Fruit fly (Drosophila melanogaster) whole organism, embryonic: ENCODE measurements around the gene Atg6.

Source experiments
- Aef1 ChIP-seq: fragments of 200-800 bp; sonication (Bioruptor generic); IDR thresholded peaks from 3 replicates; pipeline ENCODE4 v1.3.6; 2022; ENCODE audit warnings: missing biosample characterization, missing genetic modification characterization
- BtbVII ChIP-seq: fragments of 200-800 bp; sonication (Bioruptor generic); optimal IDR thresholded peaks from 3 replicates; lab custom pipeline; 2017; ENCODE audit warnings: missing biosample characterization, mild to moderate bottlenecking, missing genetic modification characterization
- CG10431 ChIP-seq: fragments of 200-800 bp; sonication (Bioruptor generic); optimal IDR thresholded peaks from 3 replicates; lab custom pipeline; 2018; ENCODE audit warnings: missing biosample characterization, mild to moderate bottlenecking, missing genetic modification characterization
- CG10565 ChIP-seq: fragments of 200-800 bp; sonication (Bioruptor generic); optimal IDR thresholded peaks from 3 replicates; lab custom pipeline; 2016; ENCODE audit warnings: missing biosample characterization, mild to moderate bottlenecking, missing genetic modification characterization
- CG11247 ChIP-seq: fragments of 200-800 bp; sonication (Bioruptor generic); IDR thresholded peaks from 2 replicates; pipeline ENCODE4 v1.3.6; 2022; ENCODE audit warnings: missing biosample characterization, missing genetic modification characterization
- CG11560 ChIP-seq: fragments of 200-800 bp; sonication (Bioruptor generic); IDR thresholded peaks from 3 replicates; pipeline ENCODE4 v1.3.6; 2022; ENCODE audit warnings: missing biosample characterization, missing genetic modification characterization
- CG17186 ChIP-seq: fragments of 200-800 bp; sonication (Bioruptor generic); optimal IDR thresholded peaks from 3 replicates; lab custom pipeline; 2017; ENCODE audit warnings: missing biosample characterization, missing genetic modification reagents, missing genetic modification characterization
- CG17802 ChIP-seq: fragments of 200-800 bp; sonication (Bioruptor generic); optimal IDR thresholded peaks from 2 replicates; lab custom pipeline; 2018; ENCODE audit warnings: missing biosample characterization, mild to moderate bottlenecking, missing genetic modification characterization, moderate library complexity
- CG18764 ChIP-seq: fragments of 200-800 bp; sonication (Bioruptor generic); optimal IDR thresholded peaks from 3 replicates; lab custom pipeline; 2016; ENCODE audit warnings: missing biosample characterization, missing genetic modification characterization
- CG2116 ChIP-seq: fragments of 200-800 bp; sonication (Bioruptor generic); optimal IDR thresholded peaks from 3 replicates; lab custom pipeline; 2018; ENCODE audit warnings: missing biosample characterization, mild to moderate bottlenecking, missing genetic modification characterization
- CG3281 ChIP-seq: fragments of 200-800 bp; sonication (Bioruptor generic); optimal IDR thresholded peaks from 3 replicates; lab custom pipeline; 2017; ENCODE audit warnings: missing biosample characterization, mild to moderate bottlenecking, missing genetic modification characterization
- CG3726 ChIP-seq: fragments of 200-800 bp; sonication (Bioruptor generic); IDR thresholded peaks from 3 replicates; pipeline ENCODE4, ENCODE4 v1.3.6; 2022; ENCODE audit warnings: missing biosample characterization, missing genetic modification characterization
- CG4820 ChIP-seq: fragments of 200-800 bp; sonication (Bioruptor generic); optimal IDR thresholded peaks from 3 replicates; lab custom pipeline; 2016; ENCODE audit warnings: missing biosample characterization, missing genetic modification characterization
- CG6854 ChIP-seq: fragments of 200-800 bp; sonication (Bioruptor generic); optimal IDR thresholded peaks from 3 replicates; lab custom pipeline; 2017; ENCODE audit warnings: missing biosample characterization, mild to moderate bottlenecking, missing genetic modification characterization
- CG7372 ChIP-seq: fragments of 200-800 bp; sonication (Bioruptor generic); IDR thresholded peaks from 2 replicates; pipeline ENCODE4 v1.3.6; 2022; ENCODE audit warnings: missing biosample characterization, missing genetic modification characterization
- CG7556 ChIP-seq: fragments of 200-800 bp; sonication (Bioruptor generic); optimal IDR thresholded peaks from 2 replicates; lab custom pipeline; 2017; ENCODE audit warnings: missing biosample characterization, mild to moderate bottlenecking, missing genetic modification characterization
- CG8089 ChIP-seq: fragments of 200-800 bp; sonication (Bioruptor generic); optimal IDR thresholded peaks from 3 replicates; lab custom pipeline; 2016; ENCODE audit warnings: missing biosample characterization, missing genetic modification characterization
- CG8924 ChIP-seq: fragments of 200-800 bp; optimal IDR thresholded peaks from 3 replicates; lab custom pipeline; 2019; ENCODE audit warnings: missing biosample characterization, mild to moderate bottlenecking, missing genetic modification characterization, moderate library complexity
- CG9215 ChIP-seq: fragments of 200-800 bp; sonication (Bioruptor generic); IDR thresholded peaks from 2 replicates; pipeline ENCODE4 v1.3.6; 2022; ENCODE audit warnings: missing biosample characterization, missing genetic modification characterization
- CG9437 ChIP-seq: fragments of 200-800 bp; sonication (Bioruptor generic); optimal IDR thresholded peaks from 2 replicates; lab custom pipeline; 2018; ENCODE audit warnings: missing biosample characterization, mild to moderate bottlenecking, missing genetic modification characterization
- CG9876 ChIP-seq: fragments of 200-800 bp; sonication (Bioruptor generic); optimal IDR thresholded peaks from 2 replicates; lab custom pipeline; 2016; ENCODE audit warnings: missing biosample characterization, missing genetic modification characterization
- GATAe ChIP-seq: fragments of 200-800 bp; sonication (Bioruptor generic); conservative IDR thresholded peaks from 2 replicates; pipeline ENCODE4 v1.3.6; 2022; ENCODE audit warnings: missing biosample characterization, missing genetic modification characterization
- H2.0 ChIP-seq: fragments of 200-800 bp; sonication (Bioruptor generic); IDR thresholded peaks from 2 replicates; pipeline ENCODE4 v1.3.6; 2022; ENCODE audit warnings: missing biosample characterization, missing genetic modification characterization
- HLH4C ChIP-seq: fragments of 200-800 bp; sonication (Bioruptor generic); IDR thresholded peaks from 3 replicates; pipeline ENCODE4 v1.3.6; 2022; ENCODE audit warnings: missing biosample characterization, missing genetic modification characterization; ENCODE audit not compliant: partially characterized antibody
- MESR4 ChIP-seq: fragments of 200-800 bp; sonication (Bioruptor generic); optimal IDR thresholded peaks from 2 replicates; lab custom pipeline; 2018; ENCODE audit warnings: missing biosample characterization, mild to moderate bottlenecking, missing genetic modification characterization, moderate library complexity
- Optix ChIP-seq: fragments of 200-800 bp; sonication (Bioruptor generic); IDR thresholded peaks from 3 replicates; pipeline ENCODE4 v1.3.6; 2022; ENCODE audit warnings: missing biosample characterization, missing genetic modification characterization
- Spps ChIP-seq: fragments of 200-800 bp; sonication (Bioruptor generic); optimal IDR thresholded peaks from 2 replicates; lab custom pipeline; 2018; ENCODE audit warnings: missing biosample characterization, mild to moderate bottlenecking, missing genetic modification characterization
- Usf ChIP-seq: fragments of 200-800 bp; sonication (Bioruptor generic); optimal IDR thresholded peaks from 2 replicates; lab custom pipeline; 2017; ENCODE audit warnings: missing genotype, missing biosample characterization, missing genetic modification characterization
- ac ChIP-seq: fragments of 200-800 bp; sonication (Bioruptor generic); optimal IDR thresholded peaks from 3 replicates; lab custom pipeline; 2017; ENCODE audit warnings: missing biosample characterization, mild to moderate bottlenecking, missing genetic modification characterization
- al ChIP-seq: fragments of 200-800 bp; sonication (Bioruptor generic); IDR thresholded peaks from 2 replicates; pipeline ENCODE4 v1.3.6; 2022; ENCODE audit warnings: missing biosample characterization, missing genetic modification characterization
- bbx ChIP-seq: fragments of 200-800 bp; sonication (Bioruptor generic); IDR thresholded peaks from 2 replicates; pipeline ENCODE4 v1.3.6; 2022; ENCODE audit warnings: missing biosample characterization, missing genetic modification characterization; ENCODE audit not compliant: partially characterized antibody
- bowl ChIP-seq: fragments of 200-800 bp; sonication (Bioruptor generic); IDR thresholded peaks from 2 replicates; pipeline ENCODE4 v1.3.6; 2022; ENCODE audit warnings: missing biosample characterization, missing genetic modification characterization
- cad ChIP-seq: fragments of >200 bp; optimal IDR thresholded peaks from 2 replicates; lab custom pipeline; 2017; ENCODE audit warnings: missing biosample characterization, missing genetic modification characterization
- danr ChIP-seq: fragments of 200-800 bp; sonication (Bioruptor generic); IDR thresholded peaks from 2 replicates; pipeline ENCODE4 v1.3.6; 2022; ENCODE audit warnings: missing biosample characterization, missing genetic modification characterization
- dati ChIP-seq: fragments of 200-800 bp; sonication (Bioruptor generic); IDR thresholded peaks from 2 replicates; pipeline ENCODE4 v1.3.6; 2022; ENCODE audit warnings: missing biosample characterization, missing genetic modification characterization
- dmrt99B ChIP-seq: fragments of 200-800 bp; sonication (Bioruptor generic); optimal IDR thresholded peaks from 2 replicates; lab custom pipeline; 2018; ENCODE audit warnings: missing biosample characterization, mild to moderate bottlenecking, missing genetic modification characterization, moderate library complexity
- dpn ChIP-seq, 2 experiments: fragments of 200-800 bp; sonication (Bioruptor generic); optimal IDR thresholded peaks; 3 replicates each; lab custom pipeline; 2016; ENCODE audit warnings: missing biosample characterization in 2 of 2, missing genetic modification characterization in 2 of 2
- eve ChIP-seq, 2 experiments: fragments of >200 bp; optimal IDR thresholded peaks; 2 replicates each; lab custom pipeline; 2017; ENCODE audit warnings: missing biosample characterization in 2 of 2, missing genetic modification characterization in 2 of 2
- gce ChIP-seq: fragments of 200-800 bp; sonication (Bioruptor generic); IDR thresholded peaks from 3 replicates; pipeline ENCODE4 v1.3.6; 2022; ENCODE audit warnings: missing biosample characterization, missing genetic modification characterization
- gcm2 ChIP-seq: fragments of 200-800 bp; sonication (Bioruptor generic); optimal IDR thresholded peaks from 2 replicates; lab custom pipeline; 2016; ENCODE audit warnings: missing biosample characterization, missing genetic modification characterization
- grn ChIP-seq: fragments of 200-800 bp; sonication (Bioruptor generic); optimal IDR thresholded peaks from 3 replicates; lab custom pipeline; 2017; ENCODE audit warnings: missing biosample characterization, missing genetic modification characterization
- h ChIP-seq: fragments of >200 bp; optimal IDR thresholded peaks from 2 replicates; lab custom pipeline; 2017
- insv ChIP-seq, 2 experiments: fragments of 200-800 bp; sonication (Bioruptor generic); optimal IDR thresholded peaks; 3 replicates each; lab custom pipeline; 2016 to 2018; ENCODE audit warnings: missing biosample characterization in 2 of 2, missing genetic modification characterization in 2 of 2
- jigr1 ChIP-seq: fragments of 200-800 bp; sonication (Bioruptor generic); IDR thresholded peaks from 3 replicates; pipeline ENCODE4 v1.3.6; 2022; ENCODE audit warnings: missing biosample characterization, missing genetic modification characterization
- org-1 ChIP-seq: fragments of 200-800 bp; sonication (Bioruptor generic); optimal IDR thresholded peaks from 2 replicates; lab custom pipeline; 2017; ENCODE audit warnings: missing biosample characterization, missing genetic modification characterization
- pan ChIP-seq, 4 experiments: fragments of >200 bp in 3 of 4; fragments of 200-800 bp in 1 of 4; sonication (Bioruptor generic) in 1 of 4; optimal IDR thresholded peaks in 3 of 4; IDR thresholded peaks in 1 of 4; 2 replicates each; pipeline versions ENCODE4 v1.3.6 to Lab custom; 2017 to 2022; ENCODE audit warnings: missing biosample characterization in 2 of 4, missing genetic modification characterization in 2 of 4, mixed read lengths in 1 of 4
- pros ChIP-seq: fragments of 200-800 bp; sonication (Bioruptor generic); optimal IDR thresholded peaks from 3 replicates; lab custom pipeline; 2019; ENCODE audit warnings: missing biosample characterization, mild to moderate bottlenecking, missing genetic modification characterization, moderate library complexity
- row ChIP-seq: fragments of 200-800 bp; sonication (Bioruptor generic); IDR thresholded peaks from 3 replicates; pipeline ENCODE4 v1.3.6; 2022; ENCODE audit warnings: missing biosample characterization, missing genetic modification characterization
- so ChIP-seq: fragments of 200-800 bp; sonication (Bioruptor generic); IDR thresholded peaks from 3 replicates; pipeline ENCODE4 v1.3.6; 2022; ENCODE audit warnings: missing biosample characterization, missing genetic modification characterization
- tup ChIP-seq: fragments of 200-800 bp; sonication (Bioruptor generic); optimal IDR thresholded peaks from 2 replicates; lab custom pipeline; 2016; ENCODE audit warnings: missing biosample characterization, mild to moderate bottlenecking, missing genetic modification characterization, moderate library complexity

Gene Atg6

dm6 chr3R:24007775-24008506 is 42.6 kb downstream of the Atg6 start (continued):
- TF ChIP-seq GATAe (no peak), CG8924 (tag; lab: Kevin White, UChicago) (peak; percentile 33), dmrt99B (tag; lab: Kevin White, UChicago) (peak; percentile 61), CG11247 (GFP tag; lab: Robert Waterston, UW) (no peak), CG2116 (GFP tag; lab: Kevin White, UChicago) (no peak), Aef1 (GFP tag; lab: Robert Waterston, UW) (no peak), Spps (tag; lab: Kevin White, UChicago) (no peak), CG3281 (GFP tag; lab: Kevin White, UChicago) (peak; percentile 1), pros (no peak), CG17186 (GFP tag; lab: Kevin White, UChicago) (no peak), jigr1 (no peak), dpn (GFP tag; optimal IDR thresholded peaks at IDR 0.05; lab: Kevin White, UChicago) (peak in 1 of 2 experiments; percentile 13), row (peak; percentile 61), ac (GFP tag; lab: Kevin White, UChicago) (no peak), dati (GFP tag; lab: Robert Waterston, UW) (no peak), CG9215 (GFP tag; lab: Robert Waterston, UW) (no peak), CG9437 (GFP tag; lab: Kevin White, UChicago) (peak; percentile 33), h (no peak), org-1 (peak; percentile 47), gcm2 (no peak), CG6854 (GFP tag; lab: Kevin White, UChicago) (peak; percentile 2), CG10565 (no peak), gce (peak; percentile 56; the same call in 1 of the 3 replicates), tup (GFP tag; lab: Kevin White, UChicago) (no peak), CG9876 (no peak), danr (GFP tag; lab: Robert Waterston, UW) (no peak), CG8089 (GFP tag; lab: Kevin White, UChicago) (no peak), pan (optimal IDR thresholded peaks at IDR 0.05; lab: Kevin White, UChicago) (no peak), pan (GFP tag; optimal IDR thresholded peaks at IDR 0.05 in 1 of 2, IDR thresholded peaks at IDR 0.05 in 1 of 2) (no peak), cad (no peak), Optix (no peak), Usf (GFP tag; lab: Kevin White, UChicago) (no peak), grn (GFP tag; lab: Kevin White, UChicago) (peak; percentile 31), bbx (GFP tag; lab: Robert Waterston, UW) (no peak), al (GFP tag; lab: Robert Waterston, UW) (no peak), H2.0 (no peak), CG7556 (peak; percentile 55), so (GFP tag; lab: Robert Waterston, UW) (0 out of 3 replicates have a peak, but pooled peaks have one; percentile 42), BtbVII (GFP tag; lab: Kevin White, UChicago) (no peak), CG18764 (GFP tag; lab: Kevin White, UChicago) (no peak), CG10431 (no peak), CG11560 (no peak), MESR4 (GFP tag; lab: Kevin White, UChicago) (no peak), bowl (GFP tag; lab: Robert Waterston, UW) (0 out of 2 replicates have a peak, but pooled peaks have one; percentile 17), HLH4C (GFP tag; lab: Robert Waterston, UW) (no peak), CG4820 (GFP tag; lab: Kevin White, UChicago) (no peak), eve (GFP tag; optimal IDR thresholded peaks at IDR 0.05; lab: Kevin White, UChicago) (peak in 1 of 2 experiments; percentile 50), CG3726 (GFP tag; lab: Robert Waterston, UW) (no peak), insv (GFP tag; optimal IDR thresholded peaks at IDR 0.05; lab: Kevin White, UChicago) (no peak), CG7372 (GFP tag; lab: Robert Waterston, UW) (no peak), CG17802 (tag; lab: Kevin White, UChicago) (no peak)
